Worm (Caenorhabditis elegans): ENCODE measurements around the gene nkb-2.

ce11 chrIV:10609920-10610319 is 19.2 kb downstream of the nkb-2 start:
- TF ChIP-seq pha-4 (tag; optimal IDR thresholded peaks at IDR 0.05) (no peak), nhr-25 (tag; optimal IDR thresholded peaks at IDR 0.05) (no peak), hmg-11 (tag; optimal IDR thresholded peaks at IDR 0.05) (no peak), R02D3.7 (tag; optimal IDR thresholded peaks at IDR 0.05) (no peak), fkh-2 (tag; optimal IDR thresholded peaks at IDR 0.05) (no peak), daf-12 (tag; optimal IDR thresholded peaks at IDR 0.05) (no peak), skn-1 (tag; optimal IDR thresholded peaks at IDR 0.05) (no peak), ztf-11 (tag; optimal IDR thresholded peaks at IDR 0.05) (no peak), ceh-9 (tag; optimal IDR thresholded peaks at IDR 0.05) (no peak), ama-1 (optimal IDR thresholded peaks at IDR 0.05) (no peak)
